Fruit fly (Drosophila melanogaster) whole organism, wandering third instar larva: Measurements from ENCODE around the gene kat80.

ENCODE experiments used
- Abd-B ChIP-seq: fragments of >200 bp; optimal IDR thresholded peaks from 2 replicates; lab custom pipeline; 2017; ENCODE audit warnings: missing biosample characterization, missing genetic modification characterization
- CG32264 ChIP-seq: fragments of 200-800 bp; sonication (Bioruptor generic); optimal IDR thresholded peaks from 2 replicates; lab custom pipeline; 2016; ENCODE audit warnings: missing biosample characterization, missing genetic modification characterization
- CG9705 ChIP-seq: fragments of 200-800 bp; sonication (Bioruptor generic); optimal IDR thresholded peaks from 2 replicates; lab custom pipeline; 2018; ENCODE audit warnings: missing biosample characterization, mild to moderate bottlenecking, missing genetic modification characterization
- CrebA ChIP-seq: fragments of 200-800 bp; sonication (Bioruptor generic); optimal IDR thresholded peaks from 2 replicates; lab custom pipeline; 2016; ENCODE audit warnings: missing biosample characterization, mild to moderate bottlenecking, missing genetic modification characterization, borderline replicate concordance
- Dfd ChIP-seq: fragments of >200 bp; optimal IDR thresholded peaks from 2 replicates; lab custom pipeline; 2017; ENCODE audit warnings: missing biosample characterization, missing genetic modification characterization
- Dif ChIP-seq: fragments of 200-275, 200-300 bp; sonication (Bioruptor generic); optimal IDR thresholded peaks from 2 replicates; lab custom pipeline; 2018; ENCODE audit warnings: missing biosample characterization, missing genetic modification characterization; ENCODE audit not compliant: partially characterized antibody
- GATAd ChIP-seq: sonication (Bioruptor generic); optimal IDR thresholded peaks from 2 replicates; lab custom pipeline; 2016; ENCODE audit warnings: missing biosample characterization, missing genetic modification characterization
- HLH106 ChIP-seq: fragments of 200-800 bp; optimal IDR thresholded peaks from 3 replicates; lab custom pipeline; 2019; ENCODE audit warnings: missing biosample characterization, mild to moderate bottlenecking, missing genetic modification characterization, moderate library complexity
- Hnf4 ChIP-seq: fragments of 200-800 bp; sonication (Bioruptor generic); optimal IDR thresholded peaks from 2 replicates; lab custom pipeline; 2016; ENCODE audit warnings: missing biosample characterization, mild to moderate bottlenecking, missing genetic modification characterization
- Hr78 ChIP-seq: fragments of >200 bp; optimal IDR thresholded peaks from 2 replicates; lab custom pipeline; 2017; ENCODE audit warnings: missing biosample characterization, missing genetic modification characterization
- Hr83 ChIP-seq: fragments of 200-300 bp; sonication (Bioruptor generic); optimal IDR thresholded peaks from 2 replicates; lab custom pipeline; 2016; ENCODE audit warnings: missing biosample characterization, mild to moderate bottlenecking, missing genetic modification characterization, moderate library complexity; ENCODE audit not compliant: poor library complexity, severe bottlenecking
- Jra ChIP-seq: sonication (Bioruptor generic); optimal IDR thresholded peaks from 2 replicates; lab custom pipeline; 2016; ENCODE audit warnings: missing biosample characterization, missing genetic modification characterization
- Mio ChIP-seq: sonication (Bioruptor generic); optimal IDR thresholded peaks from 2 replicates; lab custom pipeline; 2016; ENCODE audit warnings: missing biosample characterization, missing genetic modification characterization
- N ChIP-seq: fragments of >200 bp; optimal IDR thresholded peaks from 2 replicates; lab custom pipeline; 2018; ENCODE audit warnings: missing biosample characterization, missing external identifiers, missing genetic modification characterization
- OdsH ChIP-seq: fragments of 200-800 bp; sonication (Bioruptor generic); optimal IDR thresholded peaks from 2 replicates; lab custom pipeline; 2016; ENCODE audit warnings: missing biosample characterization, mild to moderate bottlenecking, missing genetic modification characterization
- Rel ChIP-seq, 2 experiments: fragments of 200-800 bp; sonication (Bioruptor generic) in 1 of 2; optimal IDR thresholded peaks; 2 replicates in 1 of 2; 3 replicates in 1 of 2; lab custom pipeline; 2016 to 2019; ENCODE audit warnings: mild to moderate bottlenecking in 2 of 2, missing biosample characterization in 2 of 2, missing genetic modification characterization in 2 of 2, moderate library complexity in 1 of 2
- Sp1 ChIP-seq: fragments of 200-800 bp; sonication (Bioruptor generic); optimal IDR thresholded peaks from 3 replicates; lab custom pipeline; 2019; ENCODE audit warnings: missing biosample characterization, mild to moderate bottlenecking, missing genetic modification characterization, moderate library complexity
- Vsx2 ChIP-seq: fragments of 200-300, 225-300 bp; sonication (Bioruptor generic); optimal IDR thresholded peaks from 2 replicates; lab custom pipeline; 2018; ENCODE audit warnings: missing biosample characterization, missing genetic modification characterization; ENCODE audit not compliant: partially characterized antibody
- br ChIP-seq: fragments of 200-800 bp; sonication (Bioruptor generic); optimal IDR thresholded peaks from 2 replicates; lab custom pipeline; 2016; ENCODE audit warnings: missing biosample characterization, missing genetic modification characterization
- dl ChIP-seq, 2 experiments: fragments of 175-275, 200-275 bp in 1 of 2; fragments of 200-275 bp in 1 of 2; sonication (Bioruptor generic); optimal IDR thresholded peaks; lab custom pipeline; 2018; ENCODE audit warnings: mild to moderate bottlenecking in 2 of 2, missing biosample characterization in 2 of 2, missing genetic modification characterization in 2 of 2, moderate library complexity in 2 of 2; ENCODE audit not compliant: partially characterized antibody in 2 of 2, insufficient read depth in 1 of 2
- dmrt93B ChIP-seq: fragments of 200-800 bp; sonication (Bioruptor generic); optimal IDR thresholded peaks from 2 replicates; lab custom pipeline; 2018; ENCODE audit warnings: missing biosample characterization, mild to moderate bottlenecking, missing genetic modification characterization
- dsf ChIP-seq: sonication (Bioruptor generic); optimal IDR thresholded peaks from 2 replicates; lab custom pipeline; 2016; ENCODE audit warnings: missing biosample characterization, missing genetic modification characterization, borderline replicate concordance
- ey ChIP-seq: fragments of 200-800 bp; sonication (Bioruptor generic); optimal IDR thresholded peaks from 2 replicates; lab custom pipeline; 2016; ENCODE audit warnings: missing biosample characterization, missing genetic modification characterization
- foxo ChIP-seq, 2 experiments: fragments of 200-800 bp; sonication (Bioruptor generic); optimal IDR thresholded peaks; 2 replicates in 1 of 2; 3 replicates in 1 of 2; lab custom pipeline; 2016 to 2017; ENCODE audit warnings: missing biosample characterization in 2 of 2, missing genetic modification characterization in 2 of 2
- fru ChIP-seq: fragments of 200-800 bp; sonication (Bioruptor generic); optimal IDR thresholded peaks from 3 replicates; lab custom pipeline; 2016; ENCODE audit warnings: missing biosample characterization, mild to moderate bottlenecking, missing genetic modification characterization
- h ChIP-seq: fragments of 200-800 bp; sonication (Bioruptor generic); optimal IDR thresholded peaks from 3 replicates; lab custom pipeline; 2016; ENCODE audit warnings: missing biosample characterization, mild to moderate bottlenecking, missing genetic modification characterization
- jim ChIP-seq: fragments of 175-275, 200-325 bp; sonication (Bioruptor generic); optimal IDR thresholded peaks from 2 replicates; lab custom pipeline; 2016; ENCODE audit warnings: missing biosample characterization, mild to moderate bottlenecking, missing genetic modification characterization
- lola ChIP-seq: fragments of >200 bp; optimal IDR thresholded peaks from 2 replicates; lab custom pipeline; 2017; ENCODE audit warnings: missing biosample characterization, missing genetic modification characterization
- pan ChIP-seq: fragments of >200 bp; optimal IDR thresholded peaks from 2 replicates; lab custom pipeline; 2017
- psq ChIP-seq: fragments of 200-800 bp; sonication (Bioruptor generic); optimal IDR thresholded peaks from 3 replicates; lab custom pipeline; 2017; ENCODE audit warnings: missing biosample characterization, mild to moderate bottlenecking, missing genetic modification characterization, moderate library complexity
- rgr ChIP-seq: fragments of 200-800 bp; sonication (Bioruptor generic); optimal IDR thresholded peaks from 3 replicates; lab custom pipeline; 2016; ENCODE audit warnings: missing biosample characterization, mild to moderate bottlenecking, missing genetic modification characterization
- sage ChIP-seq: fragments of 200-800 bp; sonication (Bioruptor generic); optimal IDR thresholded peaks from 2 replicates; lab custom pipeline; 2016; ENCODE audit warnings: missing biosample characterization, mild to moderate bottlenecking, missing genetic modification characterization
- tai ChIP-seq: sonication (Bioruptor generic); optimal IDR thresholded peaks from 2 replicates; lab custom pipeline; 2016; ENCODE audit warnings: missing biosample characterization, missing genetic modification characterization
- usp ChIP-seq: fragments of >200 bp; optimal IDR thresholded peaks from 2 replicates; lab custom pipeline; 2017; ENCODE audit warnings: missing biosample characterization, missing genetic modification characterization
- woc ChIP-seq: sonication (Bioruptor generic); optimal IDR thresholded peaks from 2 replicates; lab custom pipeline; 2016; ENCODE audit warnings: missing biosample characterization, mild to moderate bottlenecking, missing genetic modification characterization

kat80 gene

dm6 chrX:16296423-16297292 lies 20.7 kb upstream of the kat80 start, which contains the start of gene CG3632 (continued):
- TF ChIP-seq psq (GFP tag; lab: Kevin White, UChicago) (peak; percentile 33), Jra (GFP tag; lab: Kevin White, UChicago) (peak; percentile 79), sage (GFP tag; lab: Kevin White, UChicago) (no peak), Hr83 (peak; percentile 93), lola (GFP tag; lab: Kevin White, UChicago) (peak; percentile 44), GATAd (GFP tag; lab: Kevin White, UChicago) (peak; percentile 36), Rel (GFP tag; optimal IDR thresholded peaks at IDR 0.05; lab: Kevin White, UChicago) (no peak), Rel (tag; optimal IDR thresholded peaks at IDR 0.05; lab: Kevin White, UChicago) (peak; percentile 42), Hnf4 (GFP tag; lab: Kevin White, UChicago) (peak; percentile 79), Vsx2 (GFP tag; lab: Kevin White, UChicago) (no peak), dl (GFP tag; optimal IDR thresholded peaks at IDR 0.05; lab: Kevin White, UChicago; ENCODE audit: insufficient read depth in 1 of 2, partially characterized antibody in 2 of 2) (no peak), pan (no peak), dsf (GFP tag; lab: Kevin White, UChicago) (peak; percentile 27)

- TF ChIP-seq Rel (GFP tag; optimal IDR thresholded peaks at IDR 0.05; lab: Kevin White, UChicago) (no peak), Rel (tag; optimal IDR thresholded peaks at IDR 0.05; lab: Kevin White, UChicago) (peak; percentile 56), CG9705 (GFP tag; lab: Kevin White, UChicago) (no peak)
- TF ChIP-seq, all 38 proteins: peak for 1
These were observed 16.7 kb upstream of the kat80 start for dm6 chrX:16292646-16293045.

DNA sequence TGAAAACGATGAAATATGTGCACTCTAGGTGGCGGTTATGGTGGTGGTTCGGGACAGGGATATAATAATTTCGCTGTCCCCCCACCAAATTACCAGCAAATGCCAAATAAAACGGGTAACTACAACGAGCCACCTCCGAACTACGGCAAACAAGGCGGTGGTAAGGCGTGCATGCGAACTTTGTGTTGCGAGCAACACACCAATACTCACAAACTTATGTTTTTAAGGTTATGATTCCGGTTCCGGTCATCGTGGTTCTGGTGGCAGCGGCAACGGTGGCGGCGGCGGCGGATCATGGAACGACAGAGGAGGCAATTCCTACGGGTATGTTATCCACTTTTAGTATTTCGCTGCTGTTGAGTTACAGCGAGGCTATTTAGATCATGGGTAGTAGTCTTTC lies 13.0 kb upstream of the kat80 start:
- TF ChIP-seq OdsH (GFP tag; lab: Kevin White, UChicago): no peak
- no peak for TF ChIP-seq Hr78
- TF ChIP-seq woc (GFP tag; lab: Kevin White, UChicago): no peak
- no peak for TF ChIP-seq pan
- TF ChIP-seq Mio: no peak
- TF ChIP-seq br (GFP tag; lab: Kevin White, UChicago): no peak
- no peak for TF ChIP-seq lola (GFP tag; lab: Kevin White, UChicago)
- TF ChIP-seq foxo (GFP tag; optimal IDR thresholded peaks at IDR 0.05; lab: Kevin White, UChicago): no peak
- TF ChIP-seq GATAd (GFP tag; lab: Kevin White, UChicago): no peak
- no peak for TF ChIP-seq N (GFP tag; lab: Kevin White, UChicago)
- no peak for TF ChIP-seq jim (GFP tag; lab: Kevin White, UChicago)
- TF ChIP-seq ey (GFP tag; lab: Kevin White, UChicago): no peak
- TF ChIP-seq dl (GFP tag; optimal IDR thresholded peaks at IDR 0.05; lab: Kevin White, UChicago; ENCODE audit: insufficient read depth in 1 of 2, partially characterized antibody in 2 of 2): no peak
- no peak for TF ChIP-seq Hnf4 (GFP tag; lab: Kevin White, UChicago)
- no peak for TF ChIP-seq CG32264 (GFP tag; lab: Kevin White, UChicago)
- TF ChIP-seq, all 38 proteins: peak for 0

DNA sequence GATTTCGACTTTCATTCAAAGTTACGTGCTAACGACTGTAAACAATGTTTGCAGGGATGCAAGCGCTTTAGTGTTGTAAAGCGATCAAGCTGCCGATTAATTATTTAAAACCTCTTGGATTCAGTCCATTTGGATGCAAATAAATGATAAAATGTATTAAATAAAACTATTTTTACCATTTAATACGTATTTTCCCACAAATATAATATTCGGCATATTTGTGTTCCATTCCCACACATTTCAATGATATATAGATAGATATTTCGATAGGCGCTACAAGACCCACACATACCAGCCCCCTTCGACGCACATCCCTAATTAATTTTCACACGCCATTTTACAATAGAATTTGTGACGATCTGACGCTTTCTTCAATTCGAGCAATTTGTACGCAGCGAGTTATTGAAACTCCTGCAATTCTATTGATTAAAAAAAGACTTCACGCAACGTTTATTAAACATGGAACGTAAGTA lies 12.5 kb upstream of the kat80 start, which contains the start of the genes CG32576 and caz:
Gene CG32576, minus strand, starts transcription at position 42 of the 473 bp plus-strand sequence.
Gene caz, plus strand, starts transcription at position 319 of the 473 bp plus-strand sequence.
- TF ChIP-seq dl (GFP tag; optimal IDR thresholded peaks at IDR 0.05; lab: Kevin White, UChicago; ENCODE audit: insufficient read depth in 1 of 2, partially characterized antibody in 2 of 2): no peak
- no peak for TF ChIP-seq CG32264 (GFP tag; lab: Kevin White, UChicago)
- TF ChIP-seq GATAd (GFP tag; lab: Kevin White, UChicago): peak; percentile 49
- TF ChIP-seq Vsx2 (GFP tag; lab: Kevin White, UChicago): no peak
- peak; percentile 40 for TF ChIP-seq CG9705 (GFP tag; lab: Kevin White, UChicago)
- peak; percentile 8 for TF ChIP-seq woc (GFP tag; lab: Kevin White, UChicago)
- peak; percentile 50 for TF ChIP-seq OdsH (GFP tag; lab: Kevin White, UChicago)
- no peak for TF ChIP-seq ey (GFP tag; lab: Kevin White, UChicago)
- no peak for TF ChIP-seq dmrt93B (GFP tag; lab: Kevin White, UChicago)
- TF ChIP-seq sage (GFP tag; lab: Kevin White, UChicago): peak; percentile 41
- TF ChIP-seq CrebA (GFP tag; lab: Kevin White, UChicago): no peak
- peak; percentile 52 for TF ChIP-seq HLH106 (tag; lab: Kevin White, UChicago)
- no peak for TF ChIP-seq Hr78
- peak; percentile 5 for TF ChIP-seq dsf (GFP tag; lab: Kevin White, UChicago)
- peak; percentile 41 for TF ChIP-seq br (GFP tag; lab: Kevin White, UChicago)
- no peak for TF ChIP-seq Dfd (GFP tag; lab: Kevin White, UChicago)
- no peak for TF ChIP-seq Abd-B (GFP tag; lab: Kevin White, UChicago)
- TF ChIP-seq Jra (GFP tag; lab: Kevin White, UChicago): peak; percentile 29
- no peak for TF ChIP-seq Dif (GFP tag; lab: Kevin White, UChicago)
- TF ChIP-seq psq (GFP tag; lab: Kevin White, UChicago): peak; percentile 47
- TF ChIP-seq fru (GFP tag; lab: Kevin White, UChicago): no peak
- no peak for TF ChIP-seq usp
- TF ChIP-seq pan: no peak
- no peak for TF ChIP-seq N (GFP tag; lab: Kevin White, UChicago)
- no peak for TF ChIP-seq lola (GFP tag; lab: Kevin White, UChicago)
- peak; percentile 67 for TF ChIP-seq h
- no peak for TF ChIP-seq Mio
- no peak for TF ChIP-seq Rel (GFP tag; optimal IDR thresholded peaks at IDR 0.05; lab: Kevin White, UChicago)
- peak; percentile 25 for TF ChIP-seq Rel (tag; optimal IDR thresholded peaks at IDR 0.05; lab: Kevin White, UChicago)
- no peak for TF ChIP-seq Hr83
- TF ChIP-seq rgr: peak; percentile 59
- TF ChIP-seq tai (GFP tag; lab: Kevin White, UChicago): peak; percentile 72
- TF ChIP-seq Sp1 (GFP tag; lab: Kevin White, UChicago): peak; percentile 48
- no peak for TF ChIP-seq jim (GFP tag; lab: Kevin White, UChicago)
